Fruit fly (Drosophila melanogaster) whole organism, embryonic: ENCODE data around the gene CG7724.
A peak's percentile ranks its signal among the peaks of the same experiment; 100 is the strongest.

Source experiments
- CG10431 ChIP-seq: fragments of 200-800 bp; sonication (Bioruptor generic); optimal IDR thresholded peaks from 3 replicates; lab custom pipeline; 2018; ENCODE audit warnings: missing biosample characterization, mild to moderate bottlenecking, missing genetic modification characterization
- CG10565 ChIP-seq: fragments of 200-800 bp; sonication (Bioruptor generic); optimal IDR thresholded peaks from 3 replicates; lab custom pipeline; 2016; ENCODE audit warnings: missing biosample characterization, mild to moderate bottlenecking, missing genetic modification characterization
- CG12744 ChIP-seq: fragments of 200-800 bp; sonication (Bioruptor generic); optimal IDR thresholded peaks from 2 replicates; lab custom pipeline; 2016; ENCODE audit warnings: missing biosample characterization, missing genetic modification characterization
- CG12942 ChIP-seq: fragments of 200-800 bp; sonication (Bioruptor generic); optimal IDR thresholded peaks from 3 replicates; lab custom pipeline; 2016; ENCODE audit warnings: missing biosample characterization, missing genetic modification characterization
- CG13624 ChIP-seq: fragments of 200-800 bp; sonication (Bioruptor generic); optimal IDR thresholded peaks from 2 replicates; lab custom pipeline; 2016; ENCODE audit warnings: missing biosample characterization, missing genetic modification characterization
- CG15514 ChIP-seq: fragments of 200-800 bp; sonication (Bioruptor generic); optimal IDR thresholded peaks from 3 replicates; lab custom pipeline; 2017; ENCODE audit warnings: missing biosample characterization, missing genetic modification characterization, mild to moderate bottlenecking, moderate library complexity, missing genetic modification reagents
- CG1603 ChIP-seq: fragments of 200-800 bp; sonication (Bioruptor generic); optimal IDR thresholded peaks from 2 replicates; lab custom pipeline; 2019; ENCODE audit warnings: missing biosample characterization, mild to moderate bottlenecking, missing genetic modification characterization, moderate library complexity
- CG18476 ChIP-seq: fragments of 200-800 bp; sonication (Bioruptor generic); optimal IDR thresholded peaks from 2 replicates; lab custom pipeline; 2016; ENCODE audit warnings: missing biosample characterization, mild to moderate bottlenecking, missing genetic modification characterization
- CG2202 ChIP-seq: fragments of 200-800 bp; sonication (Bioruptor generic); optimal IDR thresholded peaks from 2 replicates; lab custom pipeline; 2018; ENCODE audit warnings: missing biosample characterization, mild to moderate bottlenecking, missing genetic modification characterization
- CG33557 ChIP-seq: fragments of 200-800 bp; sonication (Bioruptor generic); optimal IDR thresholded peaks from 2 replicates; lab custom pipeline; 2019; ENCODE audit warnings: missing biosample characterization, mild to moderate bottlenecking, missing genetic modification characterization, moderate library complexity
- CG4707 ChIP-seq: fragments of 200-800 bp; sonication (Bioruptor generic); optimal IDR thresholded peaks from 2 replicates; lab custom pipeline; 2018; ENCODE audit warnings: missing biosample characterization, mild to moderate bottlenecking, missing genetic modification characterization, moderate library complexity
- CG6791 ChIP-seq: fragments of 200-800 bp; sonication (Bioruptor generic); IDR thresholded peaks from 3 replicates; pipeline ENCODE4 v1.3.6; 2022; ENCODE audit warnings: missing biosample characterization, missing genetic modification characterization; ENCODE audit not compliant: partially characterized antibody
- CG9609 ChIP-seq: fragments of 200-800 bp; sonication (Bioruptor generic); optimal IDR thresholded peaks from 3 replicates; lab custom pipeline; 2016; ENCODE audit warnings: missing biosample characterization, missing genetic modification characterization
- CG9932 ChIP-seq: fragments of 200-800 bp; sonication (Bioruptor generic); IDR thresholded peaks from 2 replicates; pipeline ENCODE4 v1.3.6; 2022; ENCODE audit warnings: missing biosample characterization, missing genetic modification characterization
- CoRest ChIP-seq: fragments of 200-800 bp; sonication (Bioruptor generic); optimal IDR thresholded peaks from 3 replicates; lab custom pipeline; 2018; ENCODE audit warnings: missing biosample characterization, mild to moderate bottlenecking, missing genetic modification characterization, moderate library complexity
- D19A ChIP-seq: fragments of 200-800 bp; optimal IDR thresholded peaks from 3 replicates; lab custom pipeline; 2019; ENCODE audit warnings: missing biosample characterization, mild to moderate bottlenecking, missing genetic modification characterization, moderate library complexity
- Dek ChIP-seq: fragments of 200-800 bp; sonication (Bioruptor generic); optimal IDR thresholded peaks from 3 replicates; lab custom pipeline; 2019; ENCODE audit warnings: missing biosample characterization, mild to moderate bottlenecking, missing genetic modification characterization, moderate library complexity
- E2f1 ChIP-seq: fragments of 200-800 bp; sonication (Bioruptor generic); IDR thresholded peaks from 2 replicates; pipeline ENCODE4 v1.3.6; 2022; ENCODE audit warnings: missing biosample characterization, missing genetic modification characterization
- Ets97D ChIP-seq: fragments of 200-800 bp; sonication (Bioruptor generic); optimal IDR thresholded peaks from 3 replicates; lab custom pipeline; 2016; ENCODE audit warnings: missing biosample characterization, missing genetic modification characterization
- H2.0 ChIP-seq: fragments of 200-800 bp; sonication (Bioruptor generic); IDR thresholded peaks from 2 replicates; pipeline ENCODE4 v1.3.6; 2022; ENCODE audit warnings: missing biosample characterization, missing genetic modification characterization
- HmgD ChIP-seq: fragments of 200-800 bp; sonication (Bioruptor generic); optimal IDR thresholded peaks from 3 replicates; lab custom pipeline; 2016; ENCODE audit warnings: missing biosample characterization, missing genetic modification characterization
- Med ChIP-seq: fragments of 200-800 bp; sonication (Bioruptor generic); peaks from one replicate; lab custom pipeline; 2016; ENCODE audit warnings: missing biosample characterization, missing genetic modification characterization, mild to moderate bottlenecking, inconsistent platforms, moderate library complexity
- NFAT ChIP-seq: fragments of 200-800 bp; sonication (Bioruptor generic); IDR thresholded peaks from 2 replicates; pipeline ENCODE4 v1.3.6; 2022; ENCODE audit warnings: missing biosample characterization, missing genetic modification characterization
- Oli ChIP-seq: fragments of 200-800 bp; sonication (Bioruptor generic); optimal IDR thresholded peaks from 2 replicates; lab custom pipeline; 2018; ENCODE audit warnings: missing biosample characterization, mild to moderate bottlenecking, missing genetic modification characterization, moderate library complexity
- Ssrp ChIP-seq: fragments of 200-800 bp; sonication (Bioruptor generic); optimal IDR thresholded peaks from 2 replicates; lab custom pipeline; 2018; ENCODE audit warnings: missing biosample characterization, mild to moderate bottlenecking, missing genetic modification characterization, moderate library complexity
- Trl ChIP-seq, 3 experiments: fragments of >200 bp in 2 of 3; fragments of 200-800 bp in 1 of 3; sonication (Bioruptor generic) in 1 of 3; optimal IDR thresholded peaks; 2 replicates in 1 of 3; 3 replicates in 2 of 3; lab custom pipeline; 2016 to 2017; ENCODE audit warnings: missing biosample characterization in 1 of 3, missing genetic modification characterization in 1 of 3
- amos ChIP-seq: fragments of 200-800 bp; sonication (Bioruptor generic); IDR thresholded peaks from 2 replicates; pipeline ENCODE4 v1.3.6; 2022; ENCODE audit warnings: missing biosample characterization, missing genetic modification characterization; ENCODE audit not compliant: partially characterized antibody
- ato ChIP-seq: fragments of 200-800 bp; sonication (Bioruptor generic); IDR thresholded peaks from 2 replicates; pipeline ENCODE4 v1.3.6; 2022; ENCODE audit warnings: missing biosample characterization, missing genetic modification characterization; ENCODE audit not compliant: partially characterized antibody
- bbx ChIP-seq: fragments of 200-800 bp; sonication (Bioruptor generic); IDR thresholded peaks from 2 replicates; pipeline ENCODE4 v1.3.6; 2022; ENCODE audit warnings: missing biosample characterization, missing genetic modification characterization; ENCODE audit not compliant: partially characterized antibody
- chn ChIP-seq: fragments of 200-800 bp; sonication (Bioruptor generic); optimal IDR thresholded peaks from 2 replicates; lab custom pipeline; 2016; ENCODE audit warnings: missing biosample characterization, missing genetic modification characterization
- dysf ChIP-seq: fragments of 200-800 bp; sonication (Bioruptor generic); IDR thresholded peaks from 3 replicates; pipeline ENCODE4 v1.3.6; 2022; ENCODE audit warnings: missing biosample characterization, missing genetic modification characterization
- fd3F ChIP-seq: fragments of 200-800 bp; sonication (Bioruptor generic); optimal IDR thresholded peaks from 2 replicates; lab custom pipeline; 2018; ENCODE audit warnings: missing biosample characterization, mild to moderate bottlenecking, missing genetic modification characterization, moderate library complexity
- ham ChIP-seq: fragments of 200-800 bp; sonication (Bioruptor generic); IDR thresholded peaks from 2 replicates; pipeline ENCODE4 v1.3.6; 2022; ENCODE audit warnings: missing biosample characterization, missing genetic modification characterization
- jigr1 ChIP-seq: fragments of 200-800 bp; sonication (Bioruptor generic); IDR thresholded peaks from 3 replicates; pipeline ENCODE4 v1.3.6; 2022; ENCODE audit warnings: missing biosample characterization, missing genetic modification characterization
- lab ChIP-seq: fragments of 200-800 bp; sonication (Bioruptor generic); optimal IDR thresholded peaks from 3 replicates; lab custom pipeline; 2017; ENCODE audit warnings: missing biosample characterization, missing genetic modification characterization, mild to moderate bottlenecking, moderate library complexity, missing genetic modification reagents
- lilli ChIP-seq: fragments of 200-800 bp; sonication (Bioruptor generic); optimal IDR thresholded peaks from 3 replicates; lab custom pipeline; 2016; ENCODE audit warnings: missing biosample characterization, missing genetic modification characterization
- lmd ChIP-seq: fragments of 200-800 bp; sonication (Bioruptor generic); IDR thresholded peaks from 2 replicates; pipeline ENCODE4 v1.3.6; 2022; ENCODE audit warnings: missing biosample characterization, missing genetic modification characterization
- mirr ChIP-seq: fragments of 200-800 bp; sonication (Bioruptor generic); optimal IDR thresholded peaks from 3 replicates; lab custom pipeline; 2018; ENCODE audit warnings: missing biosample characterization, mild to moderate bottlenecking, missing genetic modification characterization
- nerfin-1 ChIP-seq: fragments of 200-800 bp; sonication (Bioruptor generic); optimal IDR thresholded peaks from 3 replicates; lab custom pipeline; 2019; ENCODE audit warnings: missing biosample characterization, mild to moderate bottlenecking, missing genetic modification characterization, moderate library complexity
- nom ChIP-seq: fragments of 200-800 bp; sonication (Bioruptor generic); optimal IDR thresholded peaks from 2 replicates; lab custom pipeline; 2017; ENCODE audit warnings: missing biosample characterization, missing genetic modification characterization, mild to moderate bottlenecking, moderate library complexity, missing genetic modification reagents
- onecut ChIP-seq: fragments of 200-800 bp; sonication (Bioruptor generic); IDR thresholded peaks from 2 replicates; pipeline ENCODE4 v1.3.6; 2022; ENCODE audit warnings: missing biosample characterization, missing genetic modification characterization
- pnt ChIP-seq: fragments of 200-800 bp; sonication (Bioruptor generic); optimal IDR thresholded peaks from 3 replicates; lab custom pipeline; 2016; ENCODE audit warnings: missing biosample characterization, missing genetic modification characterization
- tap ChIP-seq: fragments of 200-800 bp; optimal IDR thresholded peaks from 3 replicates; lab custom pipeline; 2019; ENCODE audit warnings: missing biosample characterization, mild to moderate bottlenecking, missing genetic modification characterization, moderate library complexity
- tgo ChIP-seq: fragments of 200-800 bp; sonication (Bioruptor generic); IDR thresholded peaks from 3 replicates; pipeline ENCODE4 v1.3.6; 2022; ENCODE audit warnings: missing biosample characterization, missing genetic modification characterization
- unc-4 ChIP-seq: fragments of 200-800 bp; sonication (Bioruptor generic); IDR thresholded peaks from 2 replicates; pipeline ENCODE4 v1.3.6; 2022; ENCODE audit warnings: missing biosample characterization, missing genetic modification characterization; ENCODE audit not compliant: partially characterized antibody
- zf30C ChIP-seq: fragments of 200-800 bp; sonication (Bioruptor generic); optimal IDR thresholded peaks from 3 replicates; lab custom pipeline; 2018; ENCODE audit warnings: missing biosample characterization, mild to moderate bottlenecking, missing genetic modification characterization
- zfh2 ChIP-seq: fragments of 200-800 bp; sonication (Bioruptor generic); optimal IDR thresholded peaks from 2 replicates; lab custom pipeline; 2016; ENCODE audit warnings: missing biosample characterization, missing genetic modification characterization

The CG7724 gene

DNA sequence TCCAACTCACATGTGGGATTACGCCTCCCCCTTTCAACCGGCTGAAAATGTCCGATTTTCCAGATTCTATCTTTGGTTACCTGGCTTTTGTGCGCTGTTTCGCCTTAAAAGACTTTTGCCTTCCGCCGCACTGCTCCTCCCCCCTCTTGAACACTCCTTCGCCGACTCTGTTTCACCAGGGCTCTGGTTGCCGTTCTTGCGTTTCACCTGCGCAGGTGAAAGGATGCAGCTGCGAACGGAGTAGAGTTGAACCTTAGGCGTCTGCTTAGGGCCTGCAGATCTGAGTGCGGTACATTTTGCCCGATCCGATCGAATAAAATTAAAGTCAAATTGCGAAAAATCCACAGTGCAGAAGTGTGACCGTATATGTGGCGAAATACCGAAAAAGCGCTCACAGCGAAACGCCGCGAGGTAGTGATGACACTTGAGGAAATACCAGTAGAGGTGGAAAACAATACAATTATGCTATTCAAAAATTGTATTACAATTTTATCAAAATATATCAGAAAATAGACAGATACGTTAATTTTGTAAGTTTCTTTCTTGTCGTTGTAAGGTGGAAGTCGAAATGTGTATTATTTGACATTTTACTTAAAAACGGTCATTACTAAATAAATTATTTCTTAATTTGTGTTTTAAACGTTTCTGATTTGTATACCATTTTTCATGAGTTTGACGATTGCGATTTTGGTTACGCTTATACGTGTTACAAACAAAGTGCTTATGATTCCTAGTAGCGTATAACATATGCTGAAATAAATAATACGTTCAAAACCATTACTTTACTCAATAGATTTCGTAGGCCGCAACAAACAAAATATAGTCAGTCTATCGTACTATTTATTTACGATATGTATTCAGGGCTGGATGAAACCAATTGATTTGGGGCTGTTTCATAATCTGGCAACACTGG is 39.5 kb upstream of the CG7724 start, which contains the start of the genes CG6664 and CG7728 (continued):
- TF ChIP-seq fd3F (GFP tag; lab: Kevin White, UChicago) (peak; percentile 6), D19A (tag; lab: Kevin White, UChicago) (no peak), CG6791 (GFP tag; lab: Robert Waterston, UW) (peak; percentile 56), onecut (GFP tag; lab: Robert Waterston, UW) (peak; percentile 17; the same call in 1 of the 2 replicates), lilli (GFP tag; lab: Kevin White, UChicago) (peak; percentile 64), zf30C (GFP tag; lab: Kevin White, UChicago) (no peak), Trl (optimal IDR thresholded peaks at IDR 0.05; lab: Kevin White, UChicago) (no peak), Trl (GFP tag; optimal IDR thresholded peaks at IDR 0.05; lab: Kevin White, UChicago) (no peak), CG10431 (GFP tag; lab: Kevin White, UChicago) (peak; percentile 4), ato (GFP tag; lab: Robert Waterston, UW) (no peak), CG9932 (GFP tag; lab: Robert Waterston, UW) (peak; percentile 86), zfh2 (GFP tag; lab: Kevin White, UChicago) (peak; percentile 33), nerfin-1 (tag; lab: Kevin White, UChicago) (peak; percentile 43), unc-4 (GFP tag; lab: Robert Waterston, UW) (peak; percentile 53; the same call in 1 of the 2 replicates), mirr (peak; percentile 38), NFAT (GFP tag; lab: Robert Waterston, UW) (peak; percentile 61; the same call in 1 of the 2 replicates), lmd (GFP tag; lab: Robert Waterston, UW) (peak; percentile 21; the same call in 1 of the 2 replicates), amos (GFP tag; lab: Robert Waterston, UW) (peak; percentile 60; the same call in 1 of the 2 replicates), Oli (tag; lab: Kevin White, UChicago) (peak; percentile 34), jigr1 (peak; percentile 18; the same call in 1 of the 3 replicates), dysf (peak; percentile 16; the same call in 1 of the 3 replicates), Ssrp (tag; lab: Kevin White, UChicago) (peak; percentile 38), CoRest (tag; lab: Kevin White, UChicago) (peak; percentile 80), CG2202 (tag; lab: Kevin White, UChicago) (no peak), nom (GFP tag; lab: Kevin White, UChicago) (no peak), Ets97D (GFP tag; lab: Kevin White, UChicago) (peak; percentile 12), CG33557 (GFP tag; lab: Kevin White, UChicago) (peak; percentile 55), H2.0 (GFP tag; lab: Robert Waterston, UW) (peak; percentile 62; the same call in 1 of the 2 replicates), CG12942 (peak; percentile 40), CG10565 (GFP tag; lab: Kevin White, UChicago) (no peak), CG1603 (tag; lab: Kevin White, UChicago) (peak; percentile 61), ham (GFP tag; lab: Robert Waterston, UW) (no peak), CG4707 (GFP tag; lab: Kevin White, UChicago) (peak; percentile 82), lab (GFP tag; lab: Kevin White, UChicago) (no peak), bbx (GFP tag; lab: Robert Waterston, UW) (peak; percentile 41), pnt (GFP tag; lab: Kevin White, UChicago) (peak; percentile 25), E2f1 (GFP tag; lab: Robert Waterston, UW) (peak; percentile 31; the same call in 1 of the 2 replicates), CG15514 (GFP tag; lab: Kevin White, UChicago) (peak; percentile 25), CG12744 (GFP tag; lab: Kevin White, UChicago) (no peak), CG9609 (GFP tag; lab: Kevin White, UChicago) (peak; percentile 37), CG13624 (GFP tag; lab: Kevin White, UChicago) (peak; percentile 37), Med (GFP tag; lab: Kevin White, UChicago) (peak; percentile 79), HmgD (GFP tag; lab: Kevin White, UChicago) (peak; percentile 10), Dek (tag; lab: Kevin White, UChicago) (no peak), tap (no peak), chn (GFP tag; lab: Kevin White, UChicago) (peak; percentile 7), tgo (GFP tag; lab: Robert Waterston, UW) (peak; percentile 37; the same call in 1 of the 3 replicates), CG18476 (GFP tag; lab: Kevin White, UChicago) (peak; percentile 40)
